Fruit fly (Drosophila melanogaster) whole organism, adult: ENCODE data around the gene CG14322.

Source experiments
- CG14711 ChIP-seq: fragments of 200-800 bp; sonication (Bioruptor generic); optimal IDR thresholded peaks from 2 replicates; lab custom pipeline; 2018; ENCODE audit warnings: missing biosample characterization, mild to moderate bottlenecking, missing genetic modification characterization, moderate library complexity
- CG1620 ChIP-seq: fragments of 200-800 bp; sonication (Bioruptor generic); optimal IDR thresholded peaks from 2 replicates; lab custom pipeline; 2016; ENCODE audit warnings: missing biosample characterization, missing genetic modification characterization
- CG33017 ChIP-seq: fragments of 200-800 bp; sonication (Bioruptor generic); optimal IDR thresholded peaks from 2 replicates; lab custom pipeline; 2018; ENCODE audit warnings: missing biosample characterization, mild to moderate bottlenecking, missing genetic modification characterization, moderate library complexity
- CG5204 ChIP-seq: fragments of 200-800 bp; sonication (Bioruptor generic); optimal IDR thresholded peaks from 2 replicates; lab custom pipeline; 2016; ENCODE audit warnings: missing biosample characterization, missing genetic modification characterization
- Clk ChIP-seq: fragments of 200-800 bp; sonication (Bioruptor generic); optimal IDR thresholded peaks from 2 replicates; lab custom pipeline; 2017; ENCODE audit warnings: missing biosample characterization, missing genetic modification characterization
- Hr96 ChIP-seq: fragments of 200-800 bp; sonication (Bioruptor generic); optimal IDR thresholded peaks from 2 replicates; lab custom pipeline; 2016; ENCODE audit warnings: missing biosample characterization, missing genetic modification characterization
- bab1 ChIP-seq: fragments of 200-800 bp; sonication (Bioruptor generic); optimal IDR thresholded peaks from 3 replicates; lab custom pipeline; 2019; ENCODE audit warnings: missing biosample characterization, mild to moderate bottlenecking, missing genetic modification characterization, moderate library complexity
- cic ChIP-seq: fragments of 200-800 bp; sonication (Bioruptor generic); optimal IDR thresholded peaks from 2 replicates; lab custom pipeline; 2017; ENCODE audit warnings: missing biosample characterization, mild to moderate bottlenecking, missing genetic modification characterization, moderate library complexity

- TF ChIP-seq CG14711 (tag; lab: Kevin White, UChicago) = no peak
- TF ChIP-seq cic (GFP tag; lab: Kevin White, UChicago) = no peak
- no peak for TF ChIP-seq Clk (GFP tag; lab: Kevin White, UChicago)
- TF ChIP-seq CG1620 (GFP tag; lab: Kevin White, UChicago) = no peak
- TF ChIP-seq CG33017 = no peak
- peak; percentile 26 for TF ChIP-seq bab1 (GFP tag; lab: Kevin White, UChicago)
- no peak for TF ChIP-seq CG5204 (GFP tag; lab: Kevin White, UChicago)
- no peak for TF ChIP-seq Hr96 (GFP tag; lab: Kevin White, UChicago)
These were observed 25.3 kb upstream of the CG14322 start, which contains the start of gene CG14323 for dm6 chr3R:17622062-17622766.
